Worm (Caenorhabditis elegans) whole organism, midembryonic: ENCODE results near the gene ccdc-12.

ENCODE experiments used
- klf-2 ChIP-seq: fragments of 200-800 bp; sonication (Bioruptor generic); conservative IDR thresholded peaks from 2 replicates; pipeline ENCODE4 v1.3.6; 2022; ENCODE audit warnings: missing genetic modification reagents, missing genetic modification characterization, missing compliant biosample characterization
- med-1 ChIP-seq: sonication (generic microtip); optimal IDR thresholded peaks from 2 replicates; lab custom pipeline; 2017; ENCODE audit warnings: missing genetic modification characterization, mild to moderate bottlenecking, missing compliant biosample characterization, antibody characterized with exemption, missing genetic modification reagents; ENCODE audit not compliant: insufficient read depth

- TF ChIP-seq klf-2 (GFP tag; lab: Robert Waterston, UW) = no peak
- no peak for TF ChIP-seq med-1 (GFP tag; lab: Kevin White, UChicago)
These were observed 31.7 kb downstream of the ccdc-12 start, which contains the start of gene cdh-10 for ce11 chrIV:2463311-2463710.
